Fruit fly (Drosophila melanogaster) whole organism, prepupa: ENCODE data around the gene Zmynd8.
A peak's percentile ranks its signal among the peaks of the same experiment; 100 is the strongest.

Experiments
- Blimp-1 ChIP-seq: fragments of 200-800 bp; sonication (Bioruptor generic); optimal IDR thresholded peaks from 3 replicates; lab custom pipeline; 2017; ENCODE audit warnings: missing biosample characterization, missing genetic modification characterization, mild to moderate bottlenecking, moderate library complexity, missing genetic modification reagents
- CG10631 ChIP-seq: fragments of 200-800 bp; sonication (Bioruptor generic); optimal IDR thresholded peaks from 2 replicates; lab custom pipeline; 2016; ENCODE audit warnings: missing biosample characterization, missing genetic modification characterization
- CG11294 ChIP-seq: fragments of 200-800 bp; sonication (Bioruptor generic); IDR thresholded peaks from 2 replicates; pipeline ENCODE4 v1.3.6; 2022; ENCODE audit warnings: missing biosample characterization, missing genetic modification characterization
- CG11762 ChIP-seq: fragments of 200-800 bp; sonication (Bioruptor generic); optimal IDR thresholded peaks from 3 replicates; lab custom pipeline; 2016; ENCODE audit warnings: missing biosample characterization, missing genetic modification characterization; ENCODE audit not compliant: insufficient read depth
- CG11902 ChIP-seq: fragments of 200-800 bp; sonication (Bioruptor generic); optimal IDR thresholded peaks from 3 replicates; lab custom pipeline; 2016; ENCODE audit warnings: missing biosample characterization, missing genetic modification characterization
- CG15336 ChIP-seq: fragments of 200-800 bp; sonication (Bioruptor generic); IDR thresholded peaks from 2 replicates; pipeline ENCODE4 v1.3.6; 2022; ENCODE audit warnings: missing biosample characterization, missing genetic modification characterization
- CG16779 ChIP-seq: fragments of 200-800 bp; sonication (Bioruptor generic); optimal IDR thresholded peaks from 3 replicates; lab custom pipeline; 2017; ENCODE audit warnings: missing biosample characterization, mild to moderate bottlenecking, missing genetic modification characterization
- CG3032 ChIP-seq: fragments of 200-800 bp; optimal IDR thresholded peaks from 2 replicates; lab custom pipeline; 2019; ENCODE audit warnings: missing biosample characterization, mild to moderate bottlenecking, missing genetic modification characterization, moderate library complexity
- CG31627 ChIP-seq: fragments of 200-800 bp; sonication (Bioruptor generic); optimal IDR thresholded peaks from 3 replicates; lab custom pipeline; 2016; ENCODE audit warnings: missing biosample characterization, missing genetic modification characterization
- CG32006 ChIP-seq: fragments of 200-800 bp; sonication (Bioruptor generic); optimal IDR thresholded peaks from 3 replicates; lab custom pipeline; 2017; ENCODE audit warnings: missing biosample characterization, mild to moderate bottlenecking, missing genetic modification characterization
- CG3919 ChIP-seq: fragments of 200-800 bp; sonication (Bioruptor generic); optimal IDR thresholded peaks from 3 replicates; lab custom pipeline; 2016; ENCODE audit warnings: missing biosample characterization, missing genetic modification characterization
- CG4318 ChIP-seq: fragments of 200-800 bp; sonication (Bioruptor generic); optimal IDR thresholded peaks from 3 replicates; lab custom pipeline; 2017; ENCODE audit warnings: missing biosample characterization, mild to moderate bottlenecking, missing genetic modification characterization
- CG6163 ChIP-seq: fragments of 200-800 bp; sonication (Bioruptor generic); IDR thresholded peaks from 3 replicates; pipeline ENCODE4 v1.3.6; 2022; ENCODE audit warnings: missing biosample characterization, missing genetic modification characterization
- CG6792 ChIP-seq: fragments of 200-800 bp; sonication (Bioruptor generic); optimal IDR thresholded peaks from 3 replicates; lab custom pipeline; 2016; ENCODE audit warnings: missing biosample characterization, missing genetic modification characterization
- CG6808 ChIP-seq: fragments of 200-800 bp; sonication (Bioruptor generic); optimal IDR thresholded peaks from 3 replicates; lab custom pipeline; 2017; ENCODE audit warnings: missing biosample characterization, missing genetic modification characterization, mild to moderate bottlenecking, moderate library complexity, missing genetic modification reagents
- CG6854 ChIP-seq: fragments of 200-800 bp; sonication (Bioruptor generic); optimal IDR thresholded peaks from 2 replicates; lab custom pipeline; 2017; ENCODE audit warnings: missing biosample characterization, mild to moderate bottlenecking, missing genetic modification characterization
- CG7368 ChIP-seq: fragments of 200-800 bp; sonication (Bioruptor generic); optimal IDR thresholded peaks from 3 replicates; lab custom pipeline; 2016; ENCODE audit warnings: missing biosample characterization, missing genetic modification characterization
- CG8319 ChIP-seq: fragments of 200-800 bp; sonication (Bioruptor generic); optimal IDR thresholded peaks from 3 replicates; lab custom pipeline; 2016; ENCODE audit warnings: missing biosample characterization, missing genetic modification characterization
- CG9139 ChIP-seq: fragments of 200-800 bp; sonication (Bioruptor generic); optimal IDR thresholded peaks from 3 replicates; lab custom pipeline; 2017; ENCODE audit warnings: missing biosample characterization, mild to moderate bottlenecking, missing genetic modification characterization
- Eip75B ChIP-seq: fragments of 200-800 bp; sonication (Bioruptor generic); optimal IDR thresholded peaks from 3 replicates; lab custom pipeline; 2016; ENCODE audit warnings: missing biosample characterization, missing genetic modification characterization
- Eip78C ChIP-seq: fragments of 200-800 bp; sonication (Bioruptor generic); peaks from one replicate; lab custom pipeline; 2016; ENCODE audit warnings: missing biosample characterization, missing genetic modification characterization
- Ets21C ChIP-seq: fragments of 200-800 bp; sonication (Bioruptor generic); optimal IDR thresholded peaks from 3 replicates; lab custom pipeline; 2016; ENCODE audit warnings: missing biosample characterization, missing genetic modification characterization
- Ets96B ChIP-seq: fragments of 200-800 bp; optimal IDR thresholded peaks from 2 replicates; lab custom pipeline; 2019; ENCODE audit warnings: missing biosample characterization, mild to moderate bottlenecking, missing genetic modification characterization, moderate library complexity
- Gug ChIP-seq: fragments of 200-800 bp; sonication (Bioruptor generic); IDR thresholded peaks from 2 replicates; pipeline ENCODE4 v1.3.6; 2022; ENCODE audit warnings: missing biosample characterization, missing genetic modification characterization
- Hr38 ChIP-seq: sonication (Bioruptor generic); optimal IDR thresholded peaks from 2 replicates; lab custom pipeline; 2016; ENCODE audit warnings: missing biosample characterization, missing genetic modification characterization
- Hr39 ChIP-seq: fragments of 200-800 bp; sonication (Bioruptor generic); optimal IDR thresholded peaks from 2 replicates; lab custom pipeline; 2016; ENCODE audit warnings: missing biosample characterization, missing genetic modification characterization
- Hr4 ChIP-seq: fragments of 200-800 bp; sonication (Bioruptor generic); optimal IDR thresholded peaks from 3 replicates; lab custom pipeline; 2016; ENCODE audit warnings: missing biosample characterization, missing genetic modification characterization
- Met ChIP-seq: fragments of 200-800 bp; sonication (Bioruptor generic); optimal IDR thresholded peaks from 3 replicates; lab custom pipeline; 2016; ENCODE audit warnings: missing biosample characterization, missing genetic modification characterization
- Sox14 ChIP-seq: fragments of 200-800 bp; sonication (Bioruptor generic); optimal IDR thresholded peaks from 3 replicates; lab custom pipeline; 2016; ENCODE audit warnings: missing biosample characterization, missing genetic modification characterization
- achi ChIP-seq: fragments of 200-800 bp; sonication (Bioruptor generic); optimal IDR thresholded peaks from 3 replicates; lab custom pipeline; 2016; ENCODE audit warnings: missing biosample characterization, missing genetic modification characterization
- cyc ChIP-seq: fragments of 200-800 bp; sonication (Bioruptor generic); optimal IDR thresholded peaks from 3 replicates; lab custom pipeline; 2016; ENCODE audit warnings: missing biosample characterization, missing genetic modification characterization
- dac ChIP-seq: fragments of 200-800 bp; sonication (Bioruptor generic); optimal IDR thresholded peaks from 2 replicates; lab custom pipeline; 2017; ENCODE audit warnings: missing biosample characterization, mild to moderate bottlenecking, missing genetic modification characterization
- dsx ChIP-seq: fragments of 200-800 bp; optimal IDR thresholded peaks from 3 replicates; lab custom pipeline; 2019; ENCODE audit warnings: missing biosample characterization, mild to moderate bottlenecking, missing genetic modification characterization, moderate library complexity; ENCODE audit not compliant: poor library complexity, severe bottlenecking
- eg ChIP-seq: fragments of 200-800 bp; sonication (Bioruptor generic); IDR thresholded peaks from 3 replicates; pipeline ENCODE4 v1.3.6; 2022; ENCODE audit warnings: missing biosample characterization, missing genetic modification characterization
- esn ChIP-seq: fragments of 200-800 bp; sonication (Bioruptor generic); optimal IDR thresholded peaks from 2 replicates; lab custom pipeline; 2016; ENCODE audit warnings: missing biosample characterization, mild to moderate bottlenecking, missing genetic modification characterization, moderate library complexity
- fd85E ChIP-seq: fragments of 200-800 bp; sonication (Bioruptor generic); optimal IDR thresholded peaks from 3 replicates; lab custom pipeline; 2016; ENCODE audit warnings: missing biosample characterization, missing genetic modification characterization
- fkh ChIP-seq: fragments of 200-800 bp; sonication (Bioruptor generic); optimal IDR thresholded peaks from 3 replicates; lab custom pipeline; 2017; ENCODE audit warnings: missing biosample characterization, mild to moderate bottlenecking, missing genetic modification characterization, moderate library complexity
- lz ChIP-seq: fragments of 200-800 bp; sonication (Bioruptor generic); optimal IDR thresholded peaks from 3 replicates; lab custom pipeline; 2016; ENCODE audit warnings: missing biosample characterization, missing genetic modification characterization
- net ChIP-seq: fragments of 200-800 bp; sonication (Bioruptor generic); optimal IDR thresholded peaks from 3 replicates; lab custom pipeline; 2016; ENCODE audit warnings: missing biosample characterization, missing genetic modification characterization
- pdm3 ChIP-seq: fragments of 200-800 bp; sonication (Bioruptor generic); optimal IDR thresholded peaks from 3 replicates; lab custom pipeline; 2016; ENCODE audit warnings: missing biosample characterization, missing genetic modification characterization
- salr ChIP-seq, 2 experiments: fragments of 200-800 bp; sonication (Bioruptor generic); optimal IDR thresholded peaks; 3 replicates each; lab custom pipeline; 2016 to 2018; ENCODE audit warnings: missing biosample characterization in 2 of 2, missing genetic modification characterization in 2 of 2, mild to moderate bottlenecking in 1 of 2
- spab ChIP-seq: fragments of 200-800 bp; sonication (Bioruptor generic); optimal IDR thresholded peaks from 2 replicates; lab custom pipeline; 2017; ENCODE audit warnings: missing biosample characterization, mild to moderate bottlenecking, missing genetic modification characterization, missing genetic modification reagents
- ss ChIP-seq, 2 experiments: fragments of 200-800 bp; sonication (Bioruptor generic); optimal IDR thresholded peaks; 2 replicates in 1 of 2; 3 replicates in 1 of 2; lab custom pipeline; 2017 to 2018; ENCODE audit warnings: mild to moderate bottlenecking in 2 of 2, missing biosample characterization in 2 of 2, missing genetic modification characterization in 2 of 2, moderate library complexity in 1 of 2

The Zmynd8 gene

DNA sequence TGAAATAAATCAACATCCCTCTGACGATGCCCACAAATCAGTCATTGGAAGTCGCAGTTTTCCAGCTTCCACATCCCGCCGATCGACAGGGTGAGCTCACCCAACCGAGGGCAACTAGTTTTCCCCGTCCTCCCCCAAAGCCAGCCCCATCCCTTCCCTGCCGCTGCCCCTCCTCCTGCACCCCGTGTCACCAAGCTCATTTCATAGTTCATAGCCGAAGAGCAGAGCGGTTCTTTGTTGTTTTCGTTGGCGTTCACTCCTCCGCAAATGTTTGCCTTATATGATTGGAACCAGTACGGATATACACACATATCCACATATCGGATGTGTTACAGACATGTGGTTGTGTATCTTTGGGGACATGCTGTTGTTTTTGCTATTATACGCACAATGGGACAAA is 50.8 kb downstream of the Zmynd8 start:
- TF ChIP-seq CG10631 (GFP tag; lab: Kevin White, UChicago) (no peak), CG6854 (no peak), Eip78C (no peak), lz (GFP tag; lab: Kevin White, UChicago) (no peak), CG15336 (GFP tag; lab: Robert Waterston, UW) (0 out of 2 replicates have a peak, but pooled peaks have one; percentile 10), Hr4 (GFP tag; lab: Kevin White, UChicago) (no peak), Ets96B (no peak), CG6808 (peak; percentile 1), CG11902 (GFP tag; lab: Kevin White, UChicago) (no peak), CG11294 (GFP tag; lab: Robert Waterston, UW) (no peak), Gug (GFP tag; lab: Robert Waterston, UW) (no peak), Hr38 (GFP tag; lab: Kevin White, UChicago) (no peak), dac (GFP tag; lab: Kevin White, UChicago) (no peak), CG3919 (no peak), fkh (GFP tag; lab: Kevin White, UChicago) (peak; percentile 4), fd85E (GFP tag; lab: Kevin White, UChicago) (no peak), Blimp-1 (GFP tag; lab: Kevin White, UChicago) (no peak), dsx (peak; percentile 10)

dm6 chr3R:31721466-31721865 is 52.2 kb downstream of the Zmynd8 start:
- TF ChIP-seq CG32006 (GFP tag; lab: Kevin White, UChicago) (peak; percentile 51), CG9139 (GFP tag; lab: Kevin White, UChicago) (no peak), net (no peak), salr (GFP tag; optimal IDR thresholded peaks at IDR 0.05; lab: Kevin White, UChicago) (peak in 1 of 2 experiments; percentile 2), dac (GFP tag; lab: Kevin White, UChicago) (no peak), Hr39 (GFP tag; lab: Kevin White, UChicago) (no peak), CG6792 (no peak), Ets21C (no peak), CG3032 (tag; lab: Kevin White, UChicago) (no peak), spab (GFP tag; lab: Kevin White, UChicago) (no peak), cyc (GFP tag; lab: Kevin White, UChicago) (no peak), CG11762 (GFP tag; lab: Kevin White, UChicago) (no peak)

- TF ChIP-seq fkh (GFP tag; lab: Kevin White, UChicago) (peak; percentile 95), CG6163 (0 out of 3 replicates have a peak, but pooled peaks have one; percentile 23), CG8319 (GFP tag; lab: Kevin White, UChicago) (no peak), Blimp-1 (GFP tag; lab: Kevin White, UChicago) (no peak), CG15336 (GFP tag; lab: Robert Waterston, UW) (peak; percentile 23; the same call in 1 of the 2 replicates), CG31627 (GFP tag; lab: Kevin White, UChicago) (no peak)
Observed at dm6 chr3R:31721958-31722357, 52.7 kb downstream of the Zmynd8 start.

- TF ChIP-seq esn (GFP tag; lab: Kevin White, UChicago) (no peak), eg (no peak; the same call in 1 of the 3 replicates), CG3032 (tag; lab: Kevin White, UChicago) (peak; percentile 9), Ets21C (no peak), Blimp-1 (GFP tag; lab: Kevin White, UChicago) (no peak), Eip75B (peak; percentile 36), CG16779 (peak; percentile 20), CG32006 (GFP tag; lab: Kevin White, UChicago) (peak; percentile 77), CG6808 (peak; percentile 29), Met (GFP tag; lab: Kevin White, UChicago) (no peak), Hr39 (GFP tag; lab: Kevin White, UChicago) (no peak), achi (GFP tag; lab: Kevin White, UChicago) (peak; percentile 38), dsx (no peak), CG10631 (GFP tag; lab: Kevin White, UChicago) (peak; percentile 67), CG15336 (GFP tag; lab: Robert Waterston, UW) (peak; percentile 67), CG4318 (GFP tag; lab: Kevin White, UChicago) (peak; percentile 51), spab (GFP tag; lab: Kevin White, UChicago) (no peak), CG7368 (GFP tag; lab: Kevin White, UChicago) (no peak), CG11902 (GFP tag; lab: Kevin White, UChicago) (no peak), ss (GFP tag; optimal IDR thresholded peaks at IDR 0.05; lab: Kevin White, UChicago) (peak in 1 of 2 experiments; percentile 75), pdm3 (GFP tag; lab: Kevin White, UChicago) (peak; percentile 48), Hr38 (GFP tag; lab: Kevin White, UChicago) (no peak), CG9139 (GFP tag; lab: Kevin White, UChicago) (no peak), Sox14 (GFP tag; lab: Kevin White, UChicago) (peak; percentile 63)
Observed at dm6 chr3R:31723206-31723933, 54.1 kb downstream of the Zmynd8 start.
